Worm (Caenorhabditis elegans): Measurements from ENCODE around the gene gly-11.
"Not testable (repeated sequence)": the region's sequence is repeated elsewhere in the genome, so short reads cannot be mapped to it uniquely, and the experiment has no call there.

DNA sequence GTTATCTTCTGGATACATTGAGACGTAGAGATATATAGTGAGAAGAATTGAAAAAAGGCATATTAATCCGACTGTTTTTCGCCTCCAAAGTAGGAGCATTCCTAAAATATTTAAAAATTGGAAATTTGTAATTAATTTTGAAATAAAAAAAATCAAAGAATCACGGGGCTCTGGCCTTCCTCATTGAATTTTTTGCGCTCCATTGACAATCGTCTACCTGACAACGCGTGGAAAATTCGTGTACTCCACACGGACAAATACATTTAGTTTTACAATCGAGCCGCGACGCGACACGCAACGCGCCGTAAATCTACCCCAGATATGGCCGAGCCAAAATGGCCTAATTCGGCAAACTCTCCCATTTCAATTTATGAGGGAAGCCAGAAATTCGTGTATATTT, at the start of gene gly-11:
- TF ChIP-seq him-1, dao-5 (tag; optimal IDR thresholded peaks at IDR 0.05): not testable (repeated sequence)
